Worm (Caenorhabditis elegans) whole organism, L3 larva: ENCODE results near the gene F37B12.3.

Experiments
- ZK546.5 ChIP-seq: sonication (generic microtip); optimal IDR thresholded peaks from 2 replicates; lab custom pipeline; 2017; ENCODE audit warnings: missing biosample characterization, missing genetic modification characterization
- ceh-28 ChIP-seq: fragments of 150-350 bp; optimal IDR thresholded peaks from 2 replicates; lab custom pipeline; 2014; ENCODE audit warnings: missing biosample characterization, missing genetic modification reagents, missing genetic modification characterization
- daf-12 ChIP-seq: fragments of 150-350 bp; optimal IDR thresholded peaks from 2 replicates; lab custom pipeline; 2014; ENCODE audit warnings: missing biosample characterization, missing genetic modification reagents, missing genetic modification characterization
- mdl-1 ChIP-seq: fragments of 150-350 bp; optimal IDR thresholded peaks from 2 replicates; lab custom pipeline; 2014; ENCODE audit warnings: missing biosample characterization, missing genetic modification characterization
- nfya-1 ChIP-seq: sonication (generic microtip); optimal IDR thresholded peaks from 2 replicates; lab custom pipeline; 2017; ENCODE audit warnings: missing genetic modification characterization, mild to moderate bottlenecking, missing compliant biosample characterization, antibody characterized with exemption, moderate library complexity; ENCODE audit not compliant: insufficient read depth
- nhr-12 ChIP-seq: fragments of 150-350 bp; optimal IDR thresholded peaks from 2 replicates; lab custom pipeline; 2014; ENCODE audit warnings: missing biosample characterization, missing genetic modification characterization
- nhr-25 ChIP-seq: sonication (generic microtip); optimal IDR thresholded peaks from 2 replicates; lab custom pipeline; 2017; ENCODE audit warnings: missing biosample characterization, missing genetic modification characterization
- nhr-28 ChIP-seq: fragments of 150-350 bp; optimal IDR thresholded peaks from 2 replicates; lab custom pipeline; 2014; ENCODE audit warnings: missing biosample characterization, missing genetic modification characterization
- nhr-77 ChIP-seq: fragments of 150-350 bp; optimal IDR thresholded peaks from 2 replicates; lab custom pipeline; 2014; ENCODE audit warnings: missing biosample characterization, missing genetic modification characterization
- pha-4 ChIP-seq: fragments of 150-350 bp; optimal IDR thresholded peaks from 2 replicates; lab custom pipeline; 2014; ENCODE audit warnings: missing biosample characterization, missing genetic modification reagents, missing genetic modification characterization
- pqm-1 ChIP-seq: fragments of 150-350 bp; optimal IDR thresholded peaks from 2 replicates; lab custom pipeline; 2017; ENCODE audit warnings: missing biosample characterization, missing genetic modification characterization, inconsistent platforms
- unc-62 ChIP-seq: fragments of 150-350 bp; sonication (generic microtip); optimal IDR thresholded peaks from 4 replicates; lab custom pipeline; 2014; ENCODE audit warnings: missing biosample characterization, missing genetic modification reagents, missing genetic modification characterization
- ztf-11 ChIP-seq: fragments of 150-350 bp; optimal IDR thresholded peaks from 2 replicates; lab custom pipeline; 2014; ENCODE audit warnings: missing biosample characterization, missing genetic modification characterization
- ztf-4 ChIP-seq: fragments of 150-350 bp; optimal IDR thresholded peaks from 2 replicates; lab custom pipeline; 2014; ENCODE audit warnings: missing biosample characterization, missing genetic modification characterization

- no peak for TF ChIP-seq nfya-1 (tag; lab: Kevin White, UChicago)
- peak; percentile 13 for TF ChIP-seq pqm-1 (tag; lab: Kevin White, UChicago)
- TF ChIP-seq ZK546.5 (tag; lab: Kevin White, UChicago), result no peak
- no peak for TF ChIP-seq daf-12 (tag; lab: Kevin White, UChicago)
- TF ChIP-seq nhr-28 (tag; lab: Kevin White, UChicago), result no peak
- TF ChIP-seq mdl-1 (tag; lab: Kevin White, UChicago), result no peak
- no peak for TF ChIP-seq ztf-4 (tag; lab: Kevin White, UChicago)
- TF ChIP-seq ztf-11 (tag; lab: Kevin White, UChicago), result no peak
- TF ChIP-seq nhr-12 (tag; lab: Kevin White, UChicago), result no peak
- TF ChIP-seq nhr-77 (tag; lab: Kevin White, UChicago), result no peak
- TF ChIP-seq pha-4 (tag; lab: Kevin White, UChicago), result no peak
- TF ChIP-seq unc-62 (GFP tag; lab: Kevin White, UChicago), result no peak
- TF ChIP-seq ceh-28 (tag; lab: Kevin White, UChicago), result no peak
- TF ChIP-seq nhr-25 (tag; lab: Kevin White, UChicago), result no peak
Observed at ce11 chrII:9014188-9014587, 27.0 kb downstream of the F37B12.3 start.
